Worm (Caenorhabditis elegans): Measurements from ENCODE around the gene clec-29.

ce11 chrV:16739100-16739499, at the start of gene clec-29, which contains the start of gene clec-39:
- TF ChIP-seq flt-1 (GFP tag; IDR thresholded peaks at IDR 0.05) (no peak), T22C8.4 (GFP tag; IDR thresholded peaks at IDR 0.05) (no peak), ztf-29 (GFP tag; IDR thresholded peaks at IDR 0.05) (no peak), ztf-23 (GFP tag; IDR thresholded peaks at IDR 0.05) (no peak), med-1 (GFP tag; optimal IDR thresholded peaks at IDR 0.05; ENCODE audit: insufficient read depth) (no peak), tab-1 (GFP tag; IDR thresholded peaks at IDR 0.05) (no peak)
